Fruit fly (Drosophila melanogaster): ENCODE data around the gene CG2991.
A peak's percentile ranks its signal among the peaks of the same experiment; 100 is the strongest.

CG2991 gene

DNA sequence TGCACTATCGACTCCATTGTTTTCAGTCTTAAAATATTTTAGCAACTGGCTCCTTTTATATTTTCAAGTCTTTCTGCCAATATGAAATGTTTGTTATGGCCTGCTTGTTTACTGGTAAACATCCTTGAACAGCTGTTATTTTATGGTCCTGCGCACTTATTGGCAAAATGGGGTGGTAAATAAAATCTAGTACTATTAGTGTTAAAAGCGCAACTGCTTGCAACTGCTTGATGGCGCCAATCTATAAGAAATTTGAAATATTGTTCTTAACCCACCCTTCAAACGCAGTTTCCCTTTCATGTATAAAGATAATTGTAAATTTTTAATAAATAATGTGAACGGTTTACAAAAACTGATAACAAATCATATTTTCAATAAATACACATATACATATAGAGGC is 41.3 kb upstream of the CG2991 start, which contains the start of gene G6P:
TSS of gene G6P (minus strand) at position 88 of the 400 bp plus-strand sequence.
- TF ChIP-seq CG34406 (GFP tag; optimal IDR thresholded peaks at IDR 0.05) = no peak
- no peak for TF ChIP-seq CG6808 (GFP tag; optimal IDR thresholded peaks at IDR 0.05)
- no peak for TF ChIP-seq Blimp-1 (GFP tag; optimal IDR thresholded peaks at IDR 0.05)
- TF ChIP-seq vri (GFP tag; optimal IDR thresholded peaks at IDR 0.05) = no peak
- no peak for TF ChIP-seq CG8119 (GFP tag; IDR thresholded peaks at IDR 0.05)
- no peak for TF ChIP-seq CG11294 (GFP tag; IDR thresholded peaks at IDR 0.05)

dm6 chr2L:2825406-2825805 is 31.6 kb upstream of the CG2991 start, which contains the start of gene CG3123:
Gene CG3123, minus strand, starts transcription at chr2L:2825506.
- TF ChIP-seq Hr4 (GFP tag; optimal IDR thresholded peaks at IDR 0.05) (no peak), acj6 (GFP tag; optimal IDR thresholded peaks at IDR 0.05) (no peak), CG31627 (GFP tag; optimal IDR thresholded peaks at IDR 0.05) (no peak), Sox102F (GFP tag; optimal IDR thresholded peaks at IDR 0.05) (no peak), ss (GFP tag; optimal IDR thresholded peaks at IDR 0.05) (no peak), Smox (GFP tag; optimal IDR thresholded peaks at IDR 0.05) (no peak), eg (GFP tag; IDR thresholded peaks at IDR 0.05) (no peak), CG4318 (GFP tag; optimal IDR thresholded peaks at IDR 0.05) (no peak), Lpt (GFP tag; optimal IDR thresholded peaks at IDR 0.05) (no peak), achi (GFP tag; optimal IDR thresholded peaks at IDR 0.05) (no peak), spab (GFP tag; optimal IDR thresholded peaks at IDR 0.05) (no peak), Eip75B (GFP tag; optimal IDR thresholded peaks at IDR 0.05) (no peak), CG16779 (tag; optimal IDR thresholded peaks at IDR 0.05) (no peak), Eip93F (GFP tag; optimal IDR thresholded peaks at IDR 0.05) (no peak), Blimp-1 (GFP tag; optimal IDR thresholded peaks at IDR 0.05) (no peak)

DNA sequence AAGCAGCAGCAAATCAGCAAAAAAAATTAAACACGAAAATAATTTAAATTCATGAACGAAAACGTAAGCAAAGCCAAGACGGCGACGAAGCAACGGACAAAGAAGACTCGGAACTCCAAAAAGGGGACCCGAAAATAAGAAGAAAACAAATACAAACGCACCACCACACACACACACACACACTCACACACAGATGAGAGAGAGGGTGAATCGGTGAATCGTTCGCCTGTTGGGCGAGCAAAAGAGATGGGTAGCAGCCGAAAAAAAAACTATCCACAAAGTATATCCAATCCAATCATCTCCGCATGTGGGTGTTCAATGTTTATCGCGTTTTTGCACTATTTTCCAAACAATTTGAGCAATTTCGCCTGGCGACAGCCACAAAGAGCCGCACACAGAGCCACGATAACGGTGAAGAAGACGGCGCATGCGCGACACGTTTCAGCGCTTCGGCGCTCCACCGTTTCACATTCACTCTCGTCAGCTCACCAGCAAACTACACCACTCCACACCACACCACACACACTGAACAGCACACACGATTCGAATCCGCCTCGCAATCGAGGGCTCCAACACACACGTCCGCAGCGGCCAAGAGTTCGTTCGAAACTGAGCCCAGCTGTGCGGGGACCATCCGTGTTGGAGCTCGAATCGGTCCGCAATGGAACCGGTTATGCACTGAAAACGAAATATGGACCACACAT is 27.2 kb upstream of the CG2991 start, which contains the start of gene Duox:
TSS of gene Duox (minus strand) at position 612 of the 704 bp plus-strand sequence.
- TF ChIP-seq CG6792 (GFP tag; optimal IDR thresholded peaks at IDR 0.05) = no peak
- TF ChIP-seq Eip78C (GFP tag) = peak; percentile 16

DNA sequence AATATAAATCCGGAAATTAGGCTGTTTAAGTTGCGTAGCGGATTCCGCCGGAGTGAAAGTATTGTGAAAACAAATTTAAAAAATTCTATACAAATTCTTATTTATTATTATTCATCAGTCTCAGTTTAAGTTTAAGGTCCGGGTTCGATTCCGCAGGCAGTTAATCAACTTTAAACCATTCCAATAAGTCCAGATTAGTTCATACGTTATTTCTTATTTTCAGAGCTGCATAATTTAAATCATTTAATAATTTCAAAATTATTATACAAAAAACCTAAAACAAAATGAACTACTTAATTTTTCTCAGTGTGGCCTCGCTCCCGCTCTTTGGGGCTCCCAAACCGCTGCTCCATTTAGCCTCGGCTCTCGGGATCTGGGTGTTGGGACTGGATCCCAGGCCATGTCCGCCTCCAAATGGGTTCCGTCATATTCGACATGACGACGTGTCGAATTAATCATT is 26.6 kb upstream of the CG2991 start:
- TF ChIP-seq Eip78C (GFP tag) (peak; percentile 99), CG16779 (tag; optimal IDR thresholded peaks at IDR 0.05) (peak; percentile 94), CG6163 (GFP tag; IDR thresholded peaks at IDR 0.05) (peak; percentile 81), CG11902 (GFP tag; optimal IDR thresholded peaks at IDR 0.05) (peak; percentile 82), eg (GFP tag; IDR thresholded peaks at IDR 0.05) (peak; percentile 81), dac (GFP tag; optimal IDR thresholded peaks at IDR 0.05) (peak; percentile 90), Eip93F (GFP tag; optimal IDR thresholded peaks at IDR 0.05) (peak; percentile 84), CG6792 (GFP tag; optimal IDR thresholded peaks at IDR 0.05) (peak; percentile 93), svp (GFP tag) (peak; percentile 93), acj6 (GFP tag; optimal IDR thresholded peaks at IDR 0.05) (peak; percentile 95), Smox (GFP tag; optimal IDR thresholded peaks at IDR 0.05) (peak; percentile 90), ss (GFP tag; optimal IDR thresholded peaks at IDR 0.05) (peak; percentile 95 to 96), Hr4 (GFP tag; optimal IDR thresholded peaks at IDR 0.05) (peak; percentile 93), CG7368 (GFP tag; optimal IDR thresholded peaks at IDR 0.05) (peak; percentile 75), CG6808 (GFP tag; optimal IDR thresholded peaks at IDR 0.05) (peak; percentile 97), fd85E (GFP tag; optimal IDR thresholded peaks at IDR 0.05) (peak; percentile 77), CG8319 (GFP tag; optimal IDR thresholded peaks at IDR 0.05) (peak; percentile 81), CG6276 (GFP tag; optimal IDR thresholded peaks at IDR 0.05) (peak; percentile 96), salr (GFP tag; optimal IDR thresholded peaks at IDR 0.05) (peak; percentile 67 to 98), Lpt (GFP tag; optimal IDR thresholded peaks at IDR 0.05) (peak; percentile 90), Hr38 (GFP tag; optimal IDR thresholded peaks at IDR 0.05) (no peak), CG10631 (GFP tag; optimal IDR thresholded peaks at IDR 0.05) (peak; percentile 94), cyc (GFP tag; optimal IDR thresholded peaks at IDR 0.05) (peak; percentile 83), Blimp-1 (GFP tag; optimal IDR thresholded peaks at IDR 0.05) (peak; percentile 71), CG1621 (tag; optimal IDR thresholded peaks at IDR 0.05) (peak; percentile 53), vri (GFP tag; optimal IDR thresholded peaks at IDR 0.05) (peak; percentile 78), Met (GFP tag; optimal IDR thresholded peaks at IDR 0.05) (peak; percentile 91), CG8119 (GFP tag; IDR thresholded peaks at IDR 0.05) (peak; percentile 94), CG34406 (GFP tag; optimal IDR thresholded peaks at IDR 0.05) (peak; percentile 93), CG32006 (GFP tag; optimal IDR thresholded peaks at IDR 0.05) (peak; percentile 98), topi (GFP tag; optimal IDR thresholded peaks at IDR 0.05) (peak; percentile 91), Eip75B (GFP tag; optimal IDR thresholded peaks at IDR 0.05) (peak; percentile 91), CG11294 (GFP tag; IDR thresholded peaks at IDR 0.05) (peak; percentile 65; the same call in 1 of the 2 replicates), Ets21C (GFP tag; optimal IDR thresholded peaks at IDR 0.05) (peak; percentile 71), achi (GFP tag; optimal IDR thresholded peaks at IDR 0.05) (peak; percentile 94), Sox15 (GFP tag; optimal IDR thresholded peaks at IDR 0.05) (peak; percentile 88), CG4318 (GFP tag; optimal IDR thresholded peaks at IDR 0.05) (peak; percentile 95), esn (GFP tag; optimal IDR thresholded peaks at IDR 0.05) (peak; percentile 96)
